Fruit fly (Drosophila melanogaster) whole organism, embryonic: ENCODE results near the gene goe.

Experiments used
- Abd-B ChIP-seq: fragments of 200-800 bp; sonication (Bioruptor generic); optimal IDR thresholded peaks from 2 replicates; lab custom pipeline; 2018; ENCODE audit warnings: missing biosample characterization, mild to moderate bottlenecking, missing genetic modification characterization, moderate library complexity
- B-H2 ChIP-seq: fragments of 200-800 bp; sonication (Bioruptor generic); optimal IDR thresholded peaks from 2 replicates; lab custom pipeline; 2018; ENCODE audit warnings: missing biosample characterization, mild to moderate bottlenecking, missing genetic modification characterization
- Blimp-1 ChIP-seq: fragments of 200-800 bp; sonication (Bioruptor generic); optimal IDR thresholded peaks from 3 replicates; lab custom pipeline; 2018; ENCODE audit warnings: missing biosample characterization, missing genetic modification characterization, mild to moderate bottlenecking, moderate library complexity, missing genetic modification reagents
- CG11504 ChIP-seq: fragments of 200-800 bp; sonication (Bioruptor generic); optimal IDR thresholded peaks from 3 replicates; lab custom pipeline; 2019; ENCODE audit warnings: missing biosample characterization, mild to moderate bottlenecking, missing genetic modification characterization, moderate library complexity
- CG14014 ChIP-seq: fragments of 200-800 bp; sonication (Bioruptor generic); IDR thresholded peaks from 2 replicates; pipeline ENCODE4 v1.3.6; 2022; ENCODE audit warnings: missing biosample characterization, missing genetic modification characterization
- CG15269 ChIP-seq: fragments of 200-800 bp; sonication (Bioruptor generic); optimal IDR thresholded peaks from 2 replicates; lab custom pipeline; 2018; ENCODE audit warnings: missing biosample characterization, mild to moderate bottlenecking, missing genetic modification characterization, moderate library complexity
- CG17359 ChIP-seq: fragments of 200-800 bp; sonication (Bioruptor generic); optimal IDR thresholded peaks from 3 replicates; lab custom pipeline; 2018; ENCODE audit warnings: missing biosample characterization, mild to moderate bottlenecking, missing genetic modification characterization, moderate library complexity
- CG18764 ChIP-seq: fragments of 200-800 bp; sonication (Bioruptor generic); optimal IDR thresholded peaks from 3 replicates; lab custom pipeline; 2016; ENCODE audit warnings: missing biosample characterization, missing genetic modification characterization
- CG2129 ChIP-seq: fragments of 200-800 bp; sonication (Bioruptor generic); IDR thresholded peaks from 2 replicates; pipeline ENCODE4 v1.3.6; 2022; ENCODE audit warnings: missing biosample characterization, missing genetic modification characterization; ENCODE audit not compliant: partially characterized antibody
- CG2199 ChIP-seq: fragments of 200-800 bp; sonication (Bioruptor generic); IDR thresholded peaks from 3 replicates; pipeline ENCODE4 v1.3.6; 2022; ENCODE audit warnings: missing biosample characterization, missing genetic modification characterization
- CG42726 ChIP-seq: fragments of 200-800 bp; sonication (Bioruptor generic); IDR thresholded peaks from 2 replicates; pipeline ENCODE4 v1.3.6; 2022; ENCODE audit warnings: missing biosample characterization, missing genetic modification characterization; ENCODE audit not compliant: partially characterized antibody
- CG6791 ChIP-seq: fragments of 200-800 bp; sonication (Bioruptor generic); IDR thresholded peaks from 3 replicates; pipeline ENCODE4 v1.3.6; 2022; ENCODE audit warnings: missing biosample characterization, missing genetic modification characterization; ENCODE audit not compliant: partially characterized antibody
- CG8281 ChIP-seq: fragments of 200-800 bp; sonication (Bioruptor generic); optimal IDR thresholded peaks from 2 replicates; lab custom pipeline; 2018; ENCODE audit warnings: missing biosample characterization, mild to moderate bottlenecking, missing genetic modification characterization, moderate library complexity
- CG9727 ChIP-seq: fragments of 200-800 bp; sonication (Bioruptor generic); optimal IDR thresholded peaks from 3 replicates; lab custom pipeline; 2017; ENCODE audit warnings: missing biosample characterization, mild to moderate bottlenecking, missing genetic modification characterization
- CTCF ChIP-seq: fragments of 200-800 bp; sonication (Bioruptor generic); optimal IDR thresholded peaks from 2 replicates; lab custom pipeline; 2017; ENCODE audit warnings: missing biosample characterization, mild to moderate bottlenecking, missing genetic modification characterization, moderate library complexity
- Dp ChIP-seq: fragments of 200-800 bp; sonication (Bioruptor generic); optimal IDR thresholded peaks from 2 replicates; lab custom pipeline; 2018; ENCODE audit warnings: missing biosample characterization, mild to moderate bottlenecking, missing genetic modification characterization, moderate library complexity
- E2f2 ChIP-seq: fragments of 200-800 bp; sonication (Bioruptor generic); IDR thresholded peaks from 2 replicates; pipeline ENCODE4 v1.3.6; 2022; ENCODE audit warnings: missing biosample characterization, missing genetic modification characterization
- Fer1 ChIP-seq: fragments of 200-800 bp; sonication (Bioruptor generic); optimal IDR thresholded peaks from 2 replicates; lab custom pipeline; 2017; ENCODE audit warnings: missing biosample characterization, mild to moderate bottlenecking, missing genetic modification characterization
- Fer2 ChIP-seq: fragments of 200-800 bp; sonication (Bioruptor generic); optimal IDR thresholded peaks from 2 replicates; lab custom pipeline; 2018; ENCODE audit warnings: missing biosample characterization, mild to moderate bottlenecking, missing genetic modification characterization, moderate library complexity
- Hr51 ChIP-seq, 2 experiments: fragments of 200-800 bp; sonication (Bioruptor generic); optimal IDR thresholded peaks; 2 replicates in 1 of 2; 3 replicates in 1 of 2; lab custom pipeline; 2016 to 2018; ENCODE audit warnings: missing biosample characterization in 2 of 2, missing genetic modification characterization in 2 of 2, mild to moderate bottlenecking in 1 of 2, moderate library complexity in 1 of 2
- MTF-1 ChIP-seq: fragments of 200-800 bp; sonication (Bioruptor generic); optimal IDR thresholded peaks from 2 replicates; lab custom pipeline; 2018; ENCODE audit warnings: missing biosample characterization, mild to moderate bottlenecking, missing genetic modification characterization, borderline replicate concordance
- Mes4 ChIP-seq: fragments of 200-800 bp; sonication (Bioruptor generic); optimal IDR thresholded peaks from 2 replicates; lab custom pipeline; 2016; ENCODE audit warnings: missing biosample characterization, missing genetic modification characterization
- Myb ChIP-seq: fragments of 200-800 bp; sonication (Bioruptor generic); optimal IDR thresholded peaks from 2 replicates; lab custom pipeline; 2016; ENCODE audit warnings: missing biosample characterization, missing genetic modification characterization
- Oaz ChIP-seq: fragments of 200-800 bp; sonication (Bioruptor generic); IDR thresholded peaks from 2 replicates; pipeline ENCODE4 v1.3.6; 2022; ENCODE audit warnings: missing biosample characterization, missing genetic modification characterization
- Sox100B ChIP-seq: fragments of 200-800 bp; sonication (Bioruptor generic); optimal IDR thresholded peaks from 3 replicates; lab custom pipeline; 2018; ENCODE audit warnings: missing biosample characterization, mild to moderate bottlenecking, missing genetic modification characterization
- Ssrp ChIP-seq: fragments of 200-800 bp; sonication (Bioruptor generic); optimal IDR thresholded peaks from 2 replicates; lab custom pipeline; 2018; ENCODE audit warnings: missing biosample characterization, mild to moderate bottlenecking, missing genetic modification characterization, moderate library complexity
- ab ChIP-seq: fragments of 200-800 bp; sonication (Bioruptor generic); optimal IDR thresholded peaks from 2 replicates; lab custom pipeline; 2016; ENCODE audit warnings: missing biosample characterization, missing genetic modification characterization
- bbx ChIP-seq: fragments of 200-800 bp; sonication (Bioruptor generic); IDR thresholded peaks from 2 replicates; pipeline ENCODE4 v1.3.6; 2022; ENCODE audit warnings: missing biosample characterization, missing genetic modification characterization; ENCODE audit not compliant: partially characterized antibody
- crp ChIP-seq, 2 experiments: fragments of 200-800 bp; sonication (Bioruptor generic); optimal IDR thresholded peaks; 2 replicates in 1 of 2; 3 replicates in 1 of 2; lab custom pipeline; 2017; ENCODE audit warnings: missing biosample characterization in 2 of 2, missing genetic modification characterization in 2 of 2, mild to moderate bottlenecking in 1 of 2, moderate library complexity in 1 of 2
- dmrt11E ChIP-seq: fragments of 200-800 bp; sonication (Bioruptor generic); optimal IDR thresholded peaks from 3 replicates; lab custom pipeline; 2018; ENCODE audit warnings: missing biosample characterization, mild to moderate bottlenecking, missing genetic modification characterization, moderate library complexity
- dmrt99B ChIP-seq: fragments of 200-800 bp; sonication (Bioruptor generic); optimal IDR thresholded peaks from 2 replicates; lab custom pipeline; 2018; ENCODE audit warnings: missing biosample characterization, mild to moderate bottlenecking, missing genetic modification characterization, moderate library complexity
- ewg ChIP-seq: fragments of 200-800 bp; sonication (Bioruptor generic); optimal IDR thresholded peaks from 3 replicates; lab custom pipeline; 2017; ENCODE audit warnings: mild to moderate bottlenecking, missing biosample characterization, missing genetic modification reagents, missing genetic modification characterization
- fru ChIP-seq: fragments of >200 bp; optimal IDR thresholded peaks from 2 replicates; lab custom pipeline; 2017
- gcm ChIP-seq: fragments of 200-800 bp; sonication (Bioruptor generic); optimal IDR thresholded peaks from 2 replicates; lab custom pipeline; 2019; ENCODE audit warnings: missing biosample characterization, mild to moderate bottlenecking, missing genetic modification characterization, moderate library complexity
- gem ChIP-seq: fragments of 200-800 bp; sonication (Bioruptor generic); optimal IDR thresholded peaks from 2 replicates; lab custom pipeline; 2019; ENCODE audit warnings: missing biosample characterization, mild to moderate bottlenecking, missing genetic modification characterization, moderate library complexity
- gsb-n ChIP-seq: fragments of 200-800 bp; sonication (Bioruptor generic); optimal IDR thresholded peaks from 3 replicates; lab custom pipeline; 2018; ENCODE audit warnings: missing biosample characterization, mild to moderate bottlenecking, missing genetic modification characterization
- hth ChIP-seq: fragments of >200 bp; optimal IDR thresholded peaks from 2 replicates; lab custom pipeline; 2017; ENCODE audit warnings: inconsistent platforms
- kah ChIP-seq: fragments of 200-800 bp; sonication (Bioruptor generic); optimal IDR thresholded peaks from 2 replicates; lab custom pipeline; 2018; ENCODE audit warnings: missing biosample characterization, mild to moderate bottlenecking, missing genetic modification characterization
- kni ChIP-seq: fragments of 200-800 bp; sonication (Bioruptor generic); optimal IDR thresholded peaks from 3 replicates; lab custom pipeline; 2017; ENCODE audit warnings: mild to moderate bottlenecking, missing biosample characterization, missing genetic modification reagents, missing genetic modification characterization
- mirr ChIP-seq: fragments of 200-800 bp; sonication (Bioruptor generic); optimal IDR thresholded peaks from 3 replicates; lab custom pipeline; 2018; ENCODE audit warnings: missing biosample characterization, mild to moderate bottlenecking, missing genetic modification characterization
- p53 ChIP-seq: fragments of 200-800 bp; sonication (Bioruptor generic); optimal IDR thresholded peaks from 2 replicates; lab custom pipeline; 2016; ENCODE audit warnings: missing biosample characterization, missing genetic modification characterization
- pfk ChIP-seq: fragments of 200-800 bp; sonication (Bioruptor generic); optimal IDR thresholded peaks from 2 replicates; lab custom pipeline; 2018; ENCODE audit warnings: missing biosample characterization, mild to moderate bottlenecking, missing genetic modification characterization, moderate library complexity
- pita ChIP-seq: fragments of 200-800 bp; sonication (Bioruptor generic); optimal IDR thresholded peaks from 2 replicates; lab custom pipeline; 2017; ENCODE audit warnings: missing biosample characterization, mild to moderate bottlenecking, missing genetic modification characterization
- pros ChIP-seq: fragments of 200-800 bp; sonication (Bioruptor generic); optimal IDR thresholded peaks from 3 replicates; lab custom pipeline; 2019; ENCODE audit warnings: missing biosample characterization, mild to moderate bottlenecking, missing genetic modification characterization, moderate library complexity
- stwl ChIP-seq: fragments of 200-800 bp; sonication (Bioruptor generic); optimal IDR thresholded peaks from 3 replicates; lab custom pipeline; 2018; ENCODE audit warnings: missing biosample characterization, mild to moderate bottlenecking, missing genetic modification characterization, moderate library complexity
- tin ChIP-seq: fragments of 200-800 bp; sonication (Bioruptor generic); optimal IDR thresholded peaks from 3 replicates; lab custom pipeline; 2016; ENCODE audit warnings: missing biosample characterization, missing genetic modification characterization
- unc-4 ChIP-seq: fragments of 200-800 bp; sonication (Bioruptor generic); IDR thresholded peaks from 2 replicates; pipeline ENCODE4 v1.3.6; 2022; ENCODE audit warnings: missing biosample characterization, missing genetic modification characterization; ENCODE audit not compliant: partially characterized antibody
- vvl ChIP-seq: fragments of 200-800 bp; sonication (Bioruptor generic); IDR thresholded peaks from 2 replicates; pipeline ENCODE4 v1.3.6; 2022; ENCODE audit warnings: missing biosample characterization, missing genetic modification characterization
- z ChIP-seq: fragments of 200-800 bp; sonication (Bioruptor generic); IDR thresholded peaks from 3 replicates; pipeline ENCODE4 v1.3.6; 2022; ENCODE audit warnings: missing biosample characterization, missing genetic modification characterization

Gene goe

DNA sequence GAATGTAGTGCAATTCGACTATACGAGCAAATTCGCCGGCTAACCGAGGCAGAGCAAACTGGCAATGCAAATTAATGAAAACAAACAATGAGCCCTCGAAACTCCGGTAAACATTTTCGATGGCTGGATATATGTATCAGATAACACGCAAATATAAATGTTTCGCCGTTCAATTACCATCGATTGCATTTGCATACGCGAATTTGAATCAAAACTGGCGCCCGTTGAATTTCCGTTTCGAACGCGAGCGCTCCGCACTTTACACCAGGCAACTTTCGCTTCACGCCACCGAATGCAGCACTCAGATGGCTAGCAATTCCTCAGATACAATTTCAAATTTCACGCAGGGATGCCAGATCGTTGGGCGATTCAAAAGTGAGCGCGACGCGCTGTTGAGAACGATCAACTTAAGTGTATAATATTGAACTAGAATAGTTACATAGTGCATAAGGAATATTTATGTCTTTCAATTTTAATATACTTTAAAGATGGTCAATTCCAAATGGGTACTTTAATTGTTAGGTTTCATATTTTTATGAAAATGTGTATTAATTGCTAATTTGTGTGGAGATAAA lies 31.5 kb upstream of the goe start, which contains the start of gene if:
Gene if, minus strand, starts transcription at position 294 of the 575 bp plus-strand sequence.
- no peak for TF ChIP-seq p53 (GFP tag; lab: Kevin White, UChicago)
- TF ChIP-seq unc-4 (GFP tag; lab: Robert Waterston, UW), result no peak
- no peak for TF ChIP-seq stwl
- no peak for TF ChIP-seq pros (GFP tag; lab: Kevin White, UChicago)
- TF ChIP-seq Ssrp, result no peak
- no peak for TF ChIP-seq crp (GFP tag; optimal IDR thresholded peaks at IDR 0.05; lab: Kevin White, UChicago)
- TF ChIP-seq tin (GFP tag; lab: Kevin White, UChicago), result no peak
- peak; percentile 87 for TF ChIP-seq E2f2 (GFP tag; lab: Robert Waterston, UW)
- TF ChIP-seq CG18764, result no peak
- no peak for TF ChIP-seq gcm (GFP tag; lab: Kevin White, UChicago)
- TF ChIP-seq pfk (GFP tag; lab: Kevin White, UChicago), result no peak
- no peak for TF ChIP-seq Hr51 (GFP tag; optimal IDR thresholded peaks at IDR 0.05; lab: Kevin White, UChicago)
- TF ChIP-seq B-H2 (GFP tag; lab: Kevin White, UChicago), result no peak
- no peak for TF ChIP-seq ab (GFP tag; lab: Kevin White, UChicago)
- TF ChIP-seq Sox100B (GFP tag; lab: Kevin White, UChicago), result no peak
- TF ChIP-seq Blimp-1 (GFP tag; lab: Kevin White, UChicago), result peak; percentile 7
- TF ChIP-seq CG14014 (GFP tag; lab: Robert Waterston, UW), result no peak
- no peak for TF ChIP-seq CG2129 (GFP tag; lab: Robert Waterston, UW)
- TF ChIP-seq CG42726, result 0 out of 2 replicates have a peak, but pooled peaks have one; percentile 25
- no peak for TF ChIP-seq Oaz (GFP tag; lab: Robert Waterston, UW)
- TF ChIP-seq z, result 0 out of 3 replicates have a peak, but pooled peaks have one; percentile 42
- no peak for TF ChIP-seq Mes4 (GFP tag; lab: Kevin White, UChicago)
- TF ChIP-seq CG6791, result 0 out of 3 replicates have a peak, but pooled peaks have one; percentile 7
- no peak for TF ChIP-seq Fer1 (GFP tag; lab: Kevin White, UChicago)
- TF ChIP-seq pita, result no peak
- no peak for TF ChIP-seq mirr (GFP tag; lab: Kevin White, UChicago)
- TF ChIP-seq bbx (GFP tag; lab: Robert Waterston, UW), result peak; percentile 31; the same call in 1 of the 2 replicates
- TF ChIP-seq Abd-B (GFP tag; lab: Kevin White, UChicago), result no peak
- TF ChIP-seq CTCF (GFP tag; lab: Kevin White, UChicago), result peak; percentile 31
- no peak for TF ChIP-seq hth (lab: Kevin White, UChicago)
- TF ChIP-seq vvl (GFP tag; lab: Robert Waterston, UW), result peak; percentile 45; the same call in 1 of the 2 replicates
- TF ChIP-seq CG2199 (GFP tag; lab: Robert Waterston, UW), result 0 out of 3 replicates have a peak, but pooled peaks have one; percentile 8
- TF ChIP-seq gsb-n (tag; lab: Kevin White, UChicago), result no peak
- TF ChIP-seq CG11504 (tag; lab: Kevin White, UChicago), result no peak
- no peak for TF ChIP-seq CG9727
- peak; percentile 81 for TF ChIP-seq Dp (GFP tag; lab: Kevin White, UChicago)
- no peak for TF ChIP-seq ewg (GFP tag; lab: Kevin White, UChicago)
- TF ChIP-seq kni (GFP tag; lab: Kevin White, UChicago), result no peak
- TF ChIP-seq dmrt11E (tag; lab: Kevin White, UChicago), result no peak
- no peak for TF ChIP-seq CG8281 (tag; lab: Kevin White, UChicago)
- no peak for TF ChIP-seq gem (tag; lab: Kevin White, UChicago)
- peak; percentile 39 for TF ChIP-seq Myb (GFP tag; lab: Kevin White, UChicago)
- TF ChIP-seq kah (GFP tag; lab: Kevin White, UChicago), result no peak
- TF ChIP-seq fru (lab: Kevin White, UChicago), result no peak
- no peak for TF ChIP-seq MTF-1
- no peak for TF ChIP-seq CG17359 (tag; lab: Kevin White, UChicago)
- TF ChIP-seq dmrt99B (tag; lab: Kevin White, UChicago), result no peak
- no peak for TF ChIP-seq CG15269
- no peak for TF ChIP-seq Fer2
